Fruit fly (Drosophila melanogaster): ENCODE results near the gene CG11345.
A peak's percentile ranks its signal among the peaks of the same experiment; 100 is the strongest.

Gene CG11345

dm6 chr3L:4474946-4475470, 17.0 kb upstream of the CG11345 start (continued):
- no peak for TF ChIP-seq Trl (optimal IDR thresholded peaks at IDR 0.05)
- peak; percentile 72 for TF ChIP-seq Trl (GFP tag; optimal IDR thresholded peaks at IDR 0.05)
- TF ChIP-seq CG10147 (GFP tag; optimal IDR thresholded peaks at IDR 0.05): peak; percentile 88
- peak; percentile 74 for TF ChIP-seq zfh1 (GFP tag; IDR thresholded peaks at IDR 0.05)
- TF ChIP-seq CG6765 (GFP tag; optimal IDR thresholded peaks at IDR 0.05): peak; percentile 98
- TF ChIP-seq CG10366 (GFP tag; IDR thresholded peaks at IDR 0.05): peak; percentile 35
- no peak for TF ChIP-seq Tbp (GFP tag; optimal IDR thresholded peaks at IDR 0.05)
- no peak for TF ChIP-seq ab (GFP tag; optimal IDR thresholded peaks at IDR 0.05)
- TF ChIP-seq CG1602 (GFP tag; optimal IDR thresholded peaks at IDR 0.05): no peak
- no peak for TF ChIP-seq nom (GFP tag; optimal IDR thresholded peaks at IDR 0.05)
- peak; percentile 77 for TF ChIP-seq NC2β (GFP tag; optimal IDR thresholded peaks at IDR 0.05)
- no peak for TF ChIP-seq ftz-f1 (GFP tag; optimal IDR thresholded peaks at IDR 0.05)
- no peak for TF ChIP-seq usp (GFP tag; optimal IDR thresholded peaks at IDR 0.05)
- peak; percentile 79 for TF ChIP-seq pfk (GFP tag; optimal IDR thresholded peaks at IDR 0.05)
- TF ChIP-seq CG13775 (GFP tag; optimal IDR thresholded peaks at IDR 0.05): peak; percentile 76
- TF ChIP-seq CG16813 (GFP tag; IDR thresholded peaks at IDR 0.05; ENCODE audit: partially characterized antibody): no peak
- TF ChIP-seq gsb (GFP tag; IDR thresholded peaks at IDR 0.05): 0 out of 2 replicates have a peak, but pooled peaks have one; percentile 22
- peak; percentile 90 for TF ChIP-seq CG31365 (tag; optimal IDR thresholded peaks at IDR 0.05)
- peak; percentile 83 for TF ChIP-seq gro (GFP tag; optimal IDR thresholded peaks at IDR 0.05)
- peak; percentile 77 for TF ChIP-seq ash1 (GFP tag; optimal IDR thresholded peaks at IDR 0.05)
- no peak for TF ChIP-seq CG1832 (GFP tag; optimal IDR thresholded peaks at IDR 0.05)
- TF ChIP-seq vnd (GFP tag; IDR thresholded peaks at IDR 0.05; ENCODE audit: partially characterized antibody): no peak
- peak; percentile 85 for TF ChIP-seq schlank (tag; optimal IDR thresholded peaks at IDR 0.05)
- peak; percentile 94 for TF ChIP-seq CG4707 (GFP tag; optimal IDR thresholded peaks at IDR 0.05)
- TF ChIP-seq CG12659 (GFP tag; optimal IDR thresholded peaks at IDR 0.05): peak; percentile 81
- TF ChIP-seq nmo (GFP tag; optimal IDR thresholded peaks at IDR 0.05): peak; percentile 34
- peak; percentile 53 for TF ChIP-seq Bdp1 (GFP tag; optimal IDR thresholded peaks at IDR 0.05)
- TF ChIP-seq Sox102F (GFP tag; optimal IDR thresholded peaks at IDR 0.05): peak; percentile 69
- TF ChIP-seq seq (GFP tag; IDR thresholded peaks at IDR 0.05): peak; percentile 75
- no peak for TF ChIP-seq CG6791 (GFP tag; IDR thresholded peaks at IDR 0.05; ENCODE audit: partially characterized antibody)
- TF ChIP-seq sna (GFP tag; IDR thresholded peaks at IDR 0.05; ENCODE audit: partially characterized antibody): no peak
- peak; percentile 84 for TF ChIP-seq Sox100B (GFP tag; optimal IDR thresholded peaks at IDR 0.05)
- TF ChIP-seq CG30403 (GFP tag; optimal IDR thresholded peaks at IDR 0.05): peak; percentile 14
- peak; percentile 48 for TF ChIP-seq btn (GFP tag; optimal IDR thresholded peaks at IDR 0.05)
- TF ChIP-seq zen2 (GFP tag; IDR thresholded peaks at IDR 0.05; ENCODE audit: partially characterized antibody): no peak
- TF ChIP-seq CG10654 (GFP tag; optimal IDR thresholded peaks at IDR 0.05): peak; percentile 74
- peak; percentile 90 for TF ChIP-seq fd64A (GFP tag; optimal IDR thresholded peaks at IDR 0.05)
- peak; percentile 72 for TF ChIP-seq sug (tag; optimal IDR thresholded peaks at IDR 0.05)
- peak; percentile 58 for TF ChIP-seq ap (GFP tag; IDR thresholded peaks at IDR 0.05)
- TF ChIP-seq Rx (GFP tag; IDR thresholded peaks at IDR 0.05): peak; percentile 38
- peak; percentile 46; the same call in 1 of the 3 replicates for TF ChIP-seq CG34422 (GFP tag; IDR thresholded peaks at IDR 0.05)
- TF ChIP-seq peb (GFP tag; IDR thresholded peaks at IDR 0.05): no peak
- TF ChIP-seq CG14710 (tag; optimal IDR thresholded peaks at IDR 0.05): no peak
- TF ChIP-seq CG18619 (GFP tag; optimal IDR thresholded peaks at IDR 0.05): peak; percentile 85
- TF ChIP-seq al (GFP tag; IDR thresholded peaks at IDR 0.05): no peak
- peak; percentile 25 for TF ChIP-seq CG30431 (GFP tag; optimal IDR thresholded peaks at IDR 0.05)
- peak; percentile 59; the same call in 1 of the 3 replicates for TF ChIP-seq CG11456 (GFP tag; IDR thresholded peaks at IDR 0.05)
- 0 out of 3 replicates have a peak, but pooled peaks have one; percentile 77 for TF ChIP-seq so (GFP tag; IDR thresholded peaks at IDR 0.05)
- TF ChIP-seq CG14860 (GFP tag; IDR thresholded peaks at IDR 0.05; ENCODE audit: partially characterized antibody): no peak
- peak in 1 of 2 experiments; percentile 62 for TF ChIP-seq eve (GFP tag; optimal IDR thresholded peaks at IDR 0.05)
